Fruit fly (Drosophila melanogaster): Measurements from ENCODE around the gene CG7378.

The CG7378 gene

dm6 chrX:18893433-18893832 is 6.8 kb upstream of the CG7378 start, which contains the start of gene Flacc:
Gene Flacc, minus strand, starts transcription at chrX:18893636.
- TF ChIP-seq ttk (optimal IDR thresholded peaks at IDR 0.05) = no peak
- TF ChIP-seq Sin3A (optimal IDR thresholded peaks at IDR 0.05) = no peak
- TF ChIP-seq Myc (optimal IDR thresholded peaks at IDR 0.05) = no peak
- no peak for TF ChIP-seq insv (optimal IDR thresholded peaks at IDR 0.05)
- TF ChIP-seq h (optimal IDR thresholded peaks at IDR 0.05) = no peak
- no peak for TF ChIP-seq psq (optimal IDR thresholded peaks at IDR 0.05)

dm6 chrX:18894146-18894545 is 6.1 kb upstream of the CG7378 start, which contains the start of gene SdhBL:
Gene SdhBL, plus strand, starts transcription at chrX:18894446.
- no peak for TF ChIP-seq h (optimal IDR thresholded peaks at IDR 0.05)

dm6 chrX:18897294-18897693 is 2.9 kb upstream of the CG7378 start:
- no peak for TF ChIP-seq psq (optimal IDR thresholded peaks at IDR 0.05)
- no peak for TF ChIP-seq h (optimal IDR thresholded peaks at IDR 0.05)
- TF ChIP-seq Sin3A (optimal IDR thresholded peaks at IDR 0.05) = no peak
- TF ChIP-seq Myc (optimal IDR thresholded peaks at IDR 0.05) = no peak
- no peak for TF ChIP-seq ttk (optimal IDR thresholded peaks at IDR 0.05)

- TF ChIP-seq ttk (optimal IDR thresholded peaks at IDR 0.05) (no peak), insv (optimal IDR thresholded peaks at IDR 0.05) (no peak), h (optimal IDR thresholded peaks at IDR 0.05) (no peak), Myc (optimal IDR thresholded peaks at IDR 0.05) (no peak)
These were observed 2.3 kb upstream of the CG7378 start for dm6 chrX:18897906-18898305.

- no peak for TF ChIP-seq insv (optimal IDR thresholded peaks at IDR 0.05)
- no peak for TF ChIP-seq Sin3A (optimal IDR thresholded peaks at IDR 0.05)
- TF ChIP-seq psq (optimal IDR thresholded peaks at IDR 0.05) = no peak
- TF ChIP-seq h (optimal IDR thresholded peaks at IDR 0.05) = no peak
- TF ChIP-seq ttk (optimal IDR thresholded peaks at IDR 0.05) = no peak
- TF ChIP-seq Myc (optimal IDR thresholded peaks at IDR 0.05) = no peak
These were observed 748 bp downstream of the CG7378 start for dm6 chrX:18900958-18901357.

dm6 chrX:18902800-18903199 is 2.6 kb downstream of the CG7378 start:
- TF ChIP-seq h (optimal IDR thresholded peaks at IDR 0.05) = no peak
- TF ChIP-seq psq (optimal IDR thresholded peaks at IDR 0.05) = no peak
- TF ChIP-seq Sin3A (optimal IDR thresholded peaks at IDR 0.05) = no peak
- no peak for TF ChIP-seq insv (optimal IDR thresholded peaks at IDR 0.05)
- TF ChIP-seq Myc (optimal IDR thresholded peaks at IDR 0.05) = no peak
- TF ChIP-seq ttk (optimal IDR thresholded peaks at IDR 0.05) = no peak

- no peak for TF ChIP-seq Sin3A (optimal IDR thresholded peaks at IDR 0.05)
- no peak for TF ChIP-seq Myc (optimal IDR thresholded peaks at IDR 0.05)
- TF ChIP-seq h (optimal IDR thresholded peaks at IDR 0.05) = no peak
These were observed 4.9 kb downstream of the CG7378 start for dm6 chrX:18905152-18905551.

dm6 chrX:18910827-18911226 is 10.6 kb downstream of the CG7378 start:
- TF ChIP-seq h (optimal IDR thresholded peaks at IDR 0.05) (no peak), Sin3A (optimal IDR thresholded peaks at IDR 0.05) (no peak), insv (optimal IDR thresholded peaks at IDR 0.05) (no peak), Myc (optimal IDR thresholded peaks at IDR 0.05) (no peak), ttk (optimal IDR thresholded peaks at IDR 0.05) (no peak), psq (optimal IDR thresholded peaks at IDR 0.05) (no peak)

- TF ChIP-seq ttk (optimal IDR thresholded peaks at IDR 0.05) (no peak), psq (optimal IDR thresholded peaks at IDR 0.05) (no peak), Sin3A (optimal IDR thresholded peaks at IDR 0.05) (no peak), Myc (optimal IDR thresholded peaks at IDR 0.05) (no peak), h (optimal IDR thresholded peaks at IDR 0.05) (no peak), insv (optimal IDR thresholded peaks at IDR 0.05) (no peak)
These were observed 13.1 kb downstream of the CG7378 start for dm6 chrX:18913359-18913758.

- TF ChIP-seq ttk (optimal IDR thresholded peaks at IDR 0.05) = no peak
- TF ChIP-seq Myc (optimal IDR thresholded peaks at IDR 0.05) = no peak
- TF ChIP-seq h (optimal IDR thresholded peaks at IDR 0.05) = no peak
- TF ChIP-seq Sin3A (optimal IDR thresholded peaks at IDR 0.05) = no peak
- no peak for TF ChIP-seq psq (optimal IDR thresholded peaks at IDR 0.05)
These were observed 13.6 kb downstream of the CG7378 start for dm6 chrX:18913764-18914163.

dm6 chrX:18914177-18914576 is 14.0 kb downstream of the CG7378 start:
- TF ChIP-seq Myc (optimal IDR thresholded peaks at IDR 0.05) (no peak), insv (optimal IDR thresholded peaks at IDR 0.05) (no peak), h (optimal IDR thresholded peaks at IDR 0.05) (no peak), psq (optimal IDR thresholded peaks at IDR 0.05) (no peak), ttk (optimal IDR thresholded peaks at IDR 0.05) (no peak), Sin3A (optimal IDR thresholded peaks at IDR 0.05) (no peak)

- TF ChIP-seq h (optimal IDR thresholded peaks at IDR 0.05) (no peak), Sin3A (optimal IDR thresholded peaks at IDR 0.05) (no peak)
These were observed 17.4 kb downstream of the CG7378 start for dm6 chrX:18917585-18917984.

- TF ChIP-seq insv (optimal IDR thresholded peaks at IDR 0.05) (no peak), Myc (optimal IDR thresholded peaks at IDR 0.05) (no peak), h (optimal IDR thresholded peaks at IDR 0.05) (no peak), psq (optimal IDR thresholded peaks at IDR 0.05) (no peak), ttk (optimal IDR thresholded peaks at IDR 0.05) (no peak), Sin3A (optimal IDR thresholded peaks at IDR 0.05) (no peak)
These were observed 19.3 kb downstream of the CG7378 start for dm6 chrX:18919422-18920029.
